Worm (Caenorhabditis elegans) whole organism, young adult: ENCODE measurements around the gene Y54G11A.3.
"Not testable (repeated sequence)": the region's sequence is repeated elsewhere in the genome, so short reads cannot be mapped to it uniquely, and the experiment has no call there.

Experiments
- B0261.1 ChIP-seq: sonication (generic microtip); optimal IDR thresholded peaks from 2 replicates; lab custom pipeline; 2016; ENCODE audit warnings: mild to moderate bottlenecking, missing genetic modification characterization, moderate library complexity, missing compliant biosample characterization
- F57C9.4 ChIP-seq: sonication (generic microtip); optimal IDR thresholded peaks from 2 replicates; lab custom pipeline; 2017; ENCODE audit warnings: mild to moderate bottlenecking, missing genetic modification characterization, missing compliant biosample characterization
- bed-1 ChIP-seq: fragments of 200-800 bp; sonication (Bioruptor generic); IDR thresholded peaks from 2 replicates; pipeline ENCODE4 v1.3.6; 2022; ENCODE audit warnings: missing genetic modification reagents, missing genetic modification characterization, missing compliant biosample characterization
- ceh-100 ChIP-seq: fragments of 200-800 bp; sonication (Bioruptor generic); IDR thresholded peaks from 2 replicates; pipeline ENCODE4 v1.3.6; 2022; ENCODE audit warnings: missing genetic modification reagents, missing genetic modification characterization, missing compliant biosample characterization
- hlh-12 ChIP-seq: sonication (generic microtip); optimal IDR thresholded peaks from 2 replicates; lab custom pipeline; 2016; ENCODE audit warnings: missing genetic modification characterization, missing compliant biosample characterization

DNA sequence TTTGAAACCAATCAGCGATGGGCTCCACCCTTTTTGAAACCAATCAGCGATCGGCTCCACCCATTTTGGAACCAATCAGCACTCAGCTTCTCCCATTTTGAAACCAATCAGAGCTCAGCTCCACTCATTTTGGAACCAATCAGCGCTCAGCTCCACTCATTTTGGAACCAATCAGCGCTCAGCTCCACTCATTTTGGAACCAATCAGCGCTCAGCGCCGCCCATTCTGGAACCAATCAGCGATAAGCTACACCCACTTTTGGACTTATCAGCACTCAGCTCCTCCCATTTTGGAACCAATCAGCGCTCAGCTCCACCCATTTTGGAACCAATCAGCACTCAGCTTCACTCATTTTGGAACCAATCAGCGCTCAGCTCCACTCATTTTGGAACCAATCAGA lies 1.4 kb upstream of the Y54G11A.3 start:
- not testable (repeated sequence) for TF ChIP-seq F57C9.4 (tag; lab: Kevin White, UChicago); hlh-12 (tag; lab: Kevin White, UChicago); bed-1 (GFP tag; lab: Robert Waterston, UW); ceh-100 (GFP tag; lab: Robert Waterston, UW); B0261.1 (tag; lab: Kevin White, UChicago)
